Worm (Caenorhabditis elegans) whole organism, L4/young adult: ENCODE data around the gene cpg-2.

ENCODE experiments used
- W03F9.2 ChIP-seq: fragments of 150-350 bp; optimal IDR thresholded peaks from 2 replicates; lab custom pipeline; 2014; ENCODE audit warnings: missing biosample characterization, missing genetic modification characterization
- dao-5 ChIP-seq: sonication (generic microtip); optimal IDR thresholded peaks from 2 replicates; lab custom pipeline; 2016; ENCODE audit warnings: missing genotype, missing genetic modification characterization, moderate library complexity, missing compliant biosample characterization

DNA sequence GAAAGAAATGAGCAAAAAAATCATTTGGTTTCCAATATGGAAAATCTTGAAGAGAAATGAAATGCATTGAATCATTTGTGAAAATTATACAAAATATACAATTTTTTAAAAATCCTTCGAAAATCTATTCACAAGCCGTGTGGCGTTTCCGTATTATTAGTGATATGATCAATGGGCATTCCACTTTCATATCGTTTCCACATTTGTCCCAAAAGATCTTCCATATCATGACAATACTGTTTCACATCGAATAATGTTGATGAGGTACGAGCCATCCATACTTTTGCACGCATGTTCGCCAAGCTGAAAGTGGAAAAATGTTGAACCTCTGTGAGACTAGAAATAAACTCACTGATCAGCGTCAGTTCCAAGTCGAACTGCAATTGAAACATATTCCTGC is 42.6 kb upstream of the cpg-2 start:
- no peak for TF ChIP-seq W03F9.2 (tag; lab: Kevin White, UChicago)
- no peak for TF ChIP-seq dao-5 (tag; lab: Kevin White, UChicago)
